Fruit fly (Drosophila melanogaster): ENCODE results near the gene Pfdn2.

DNA sequence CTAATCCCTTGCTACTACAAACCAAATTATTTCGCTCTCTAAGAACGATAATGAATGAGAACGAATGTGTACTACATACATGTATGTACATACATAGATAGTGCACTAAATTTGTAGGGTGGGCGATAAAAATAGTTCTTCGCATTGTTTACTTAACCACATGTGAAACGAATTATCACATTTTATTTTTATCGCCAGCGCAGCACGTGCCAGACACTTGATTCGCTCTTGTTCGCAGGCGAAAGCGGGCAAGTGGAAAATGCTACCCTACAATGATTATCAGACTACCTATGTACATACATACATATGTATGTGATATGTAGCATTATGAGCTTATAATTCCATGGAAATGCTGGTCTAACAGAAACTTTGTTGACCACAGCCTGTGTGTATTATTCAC, 11.6 kb upstream of the Pfdn2 start:
- no peak for TF ChIP-seq CG9948 (tag; optimal IDR thresholded peaks at IDR 0.05)
- no peak for TF ChIP-seq CG17806 (tag; optimal IDR thresholded peaks at IDR 0.05)
- TF ChIP-seq EcR (GFP tag; optimal IDR thresholded peaks at IDR 0.05) = no peak
